Fruit fly (Drosophila melanogaster) whole organism: Measurements from ENCODE around the gene CG9701.

Source experiments
- CG8478 ChIP-seq: fragments of >200 bp; optimal IDR thresholded peaks from 2 replicates; lab custom pipeline; 2018; ENCODE audit warnings: inconsistent platforms
- Dll ChIP-seq: fragments of >200 bp; optimal IDR thresholded peaks from 2 replicates; lab custom pipeline; 2017
- psq ChIP-seq: fragments of >200 bp; optimal IDR thresholded peaks from 2 replicates; lab custom pipeline; 2017
- usp ChIP-seq: fragments of >200 bp; optimal IDR thresholded peaks from 2 replicates; lab custom pipeline; 2017; ENCODE audit warnings: missing biosample characterization, missing genetic modification characterization, mixed read lengths

DNA sequence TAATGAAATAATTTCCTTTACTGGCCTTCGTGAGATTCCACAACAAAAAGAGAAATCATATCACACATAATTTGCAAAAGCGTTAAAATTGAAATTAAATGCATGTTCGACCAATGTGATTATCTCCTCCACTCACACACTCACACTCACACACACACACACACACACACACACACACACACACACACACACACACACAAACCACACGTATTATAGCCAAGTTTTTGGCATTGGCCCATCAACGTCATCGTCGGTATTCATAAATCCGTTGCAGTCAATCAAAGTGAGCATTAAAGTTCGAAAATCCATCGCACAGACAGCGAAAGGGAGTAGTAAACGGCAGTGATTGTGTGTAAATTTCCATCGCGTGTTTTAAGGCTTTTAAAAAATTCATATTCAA, 43.3 kb upstream of the CG9701 start:
- TF ChIP-seq CG8478 (lab: Kevin White, UChicago) (no peak), usp (GFP tag; lab: Kevin White, UChicago) (no peak), psq (lab: Kevin White, UChicago) (no peak), Dll (lab: Kevin White, UChicago) (no peak)
